Fruit fly (Drosophila melanogaster) whole organism, prepupa: ENCODE results near the gene CG34367.
A peak's percentile ranks its signal among the peaks of the same experiment; 100 is the strongest.

Source experiments
- Blimp-1 ChIP-seq: fragments of 200-800 bp; sonication (Bioruptor generic); optimal IDR thresholded peaks from 3 replicates; lab custom pipeline; 2017; ENCODE audit warnings: missing biosample characterization, missing genetic modification characterization, mild to moderate bottlenecking, moderate library complexity, missing genetic modification reagents
- CG11902 ChIP-seq: fragments of 200-800 bp; sonication (Bioruptor generic); optimal IDR thresholded peaks from 3 replicates; lab custom pipeline; 2016; ENCODE audit warnings: missing biosample characterization, missing genetic modification characterization
- CG15336 ChIP-seq: fragments of 200-800 bp; sonication (Bioruptor generic); IDR thresholded peaks from 2 replicates; pipeline ENCODE4 v1.3.6; 2022; ENCODE audit warnings: missing biosample characterization, missing genetic modification characterization
- CG16779 ChIP-seq: fragments of 200-800 bp; sonication (Bioruptor generic); optimal IDR thresholded peaks from 3 replicates; lab custom pipeline; 2017; ENCODE audit warnings: missing biosample characterization, mild to moderate bottlenecking, missing genetic modification characterization
- CG3032 ChIP-seq: fragments of 200-800 bp; optimal IDR thresholded peaks from 2 replicates; lab custom pipeline; 2019; ENCODE audit warnings: missing biosample characterization, mild to moderate bottlenecking, missing genetic modification characterization, moderate library complexity
- CG4318 ChIP-seq: fragments of 200-800 bp; sonication (Bioruptor generic); optimal IDR thresholded peaks from 3 replicates; lab custom pipeline; 2017; ENCODE audit warnings: missing biosample characterization, mild to moderate bottlenecking, missing genetic modification characterization
- CG6276 ChIP-seq: fragments of 200-800 bp; sonication (Bioruptor generic); optimal IDR thresholded peaks from 2 replicates; lab custom pipeline; 2017; ENCODE audit warnings: missing biosample characterization, mild to moderate bottlenecking, missing genetic modification characterization
- CG6854 ChIP-seq: fragments of 200-800 bp; sonication (Bioruptor generic); optimal IDR thresholded peaks from 2 replicates; lab custom pipeline; 2017; ENCODE audit warnings: missing biosample characterization, mild to moderate bottlenecking, missing genetic modification characterization
- CG8319 ChIP-seq: fragments of 200-800 bp; sonication (Bioruptor generic); optimal IDR thresholded peaks from 3 replicates; lab custom pipeline; 2016; ENCODE audit warnings: missing biosample characterization, missing genetic modification characterization
- CG8632 ChIP-seq: fragments of 200-800 bp; sonication (Bioruptor generic); optimal IDR thresholded peaks from 3 replicates; lab custom pipeline; 2016; ENCODE audit warnings: missing biosample characterization, missing genetic modification characterization
- CG9139 ChIP-seq: fragments of 200-800 bp; sonication (Bioruptor generic); optimal IDR thresholded peaks from 3 replicates; lab custom pipeline; 2017; ENCODE audit warnings: missing biosample characterization, mild to moderate bottlenecking, missing genetic modification characterization
- Eip75B ChIP-seq: fragments of 200-800 bp; sonication (Bioruptor generic); optimal IDR thresholded peaks from 3 replicates; lab custom pipeline; 2016; ENCODE audit warnings: missing biosample characterization, missing genetic modification characterization
- Eip78C ChIP-seq: fragments of 200-800 bp; sonication (Bioruptor generic); peaks from one replicate; lab custom pipeline; 2016; ENCODE audit warnings: missing biosample characterization, missing genetic modification characterization
- Eip93F ChIP-seq: fragments of 200-800 bp; sonication (Bioruptor generic); optimal IDR thresholded peaks from 2 replicates; lab custom pipeline; 2016; ENCODE audit warnings: missing biosample characterization, mild to moderate bottlenecking, missing genetic modification characterization
- Ets21C ChIP-seq: fragments of 200-800 bp; sonication (Bioruptor generic); optimal IDR thresholded peaks from 3 replicates; lab custom pipeline; 2016; ENCODE audit warnings: missing biosample characterization, missing genetic modification characterization
- Ets96B ChIP-seq: fragments of 200-800 bp; optimal IDR thresholded peaks from 2 replicates; lab custom pipeline; 2019; ENCODE audit warnings: missing biosample characterization, mild to moderate bottlenecking, missing genetic modification characterization, moderate library complexity
- Gug ChIP-seq: fragments of 200-800 bp; sonication (Bioruptor generic); IDR thresholded peaks from 2 replicates; pipeline ENCODE4 v1.3.6; 2022; ENCODE audit warnings: missing biosample characterization, missing genetic modification characterization
- Hr39 ChIP-seq: fragments of 200-800 bp; sonication (Bioruptor generic); optimal IDR thresholded peaks from 2 replicates; lab custom pipeline; 2016; ENCODE audit warnings: missing biosample characterization, missing genetic modification characterization
- Lpt ChIP-seq: fragments of 200-800 bp; sonication (Bioruptor generic); optimal IDR thresholded peaks from 3 replicates; lab custom pipeline; 2016; ENCODE audit warnings: missing biosample characterization, missing genetic modification characterization
- Met ChIP-seq: fragments of 200-800 bp; sonication (Bioruptor generic); optimal IDR thresholded peaks from 3 replicates; lab custom pipeline; 2016; ENCODE audit warnings: missing biosample characterization, missing genetic modification characterization
- OdsH ChIP-seq: fragments of 200-800 bp; sonication (Bioruptor generic); optimal IDR thresholded peaks from 3 replicates; lab custom pipeline; 2016; ENCODE audit warnings: missing biosample characterization, missing genetic modification characterization
- Smox ChIP-seq: fragments of 200-800 bp; sonication (Bioruptor generic); optimal IDR thresholded peaks from 3 replicates; lab custom pipeline; 2016; ENCODE audit warnings: missing biosample characterization, missing genetic modification characterization
- Sox102F ChIP-seq: fragments of 200-800 bp; sonication (Bioruptor generic); optimal IDR thresholded peaks from 2 replicates; lab custom pipeline; 2016; ENCODE audit warnings: missing biosample characterization, mild to moderate bottlenecking, missing genetic modification characterization
- Sox14 ChIP-seq: fragments of 200-800 bp; sonication (Bioruptor generic); optimal IDR thresholded peaks from 3 replicates; lab custom pipeline; 2016; ENCODE audit warnings: missing biosample characterization, missing genetic modification characterization
- cyc ChIP-seq: fragments of 200-800 bp; sonication (Bioruptor generic); optimal IDR thresholded peaks from 3 replicates; lab custom pipeline; 2016; ENCODE audit warnings: missing biosample characterization, missing genetic modification characterization
- dac ChIP-seq: fragments of 200-800 bp; sonication (Bioruptor generic); optimal IDR thresholded peaks from 2 replicates; lab custom pipeline; 2017; ENCODE audit warnings: missing biosample characterization, mild to moderate bottlenecking, missing genetic modification characterization
- dsx ChIP-seq: fragments of 200-800 bp; optimal IDR thresholded peaks from 3 replicates; lab custom pipeline; 2019; ENCODE audit warnings: missing biosample characterization, mild to moderate bottlenecking, missing genetic modification characterization, moderate library complexity; ENCODE audit not compliant: poor library complexity, severe bottlenecking
- fkh ChIP-seq: fragments of 200-800 bp; sonication (Bioruptor generic); optimal IDR thresholded peaks from 3 replicates; lab custom pipeline; 2017; ENCODE audit warnings: missing biosample characterization, mild to moderate bottlenecking, missing genetic modification characterization, moderate library complexity
- lz ChIP-seq: fragments of 200-800 bp; sonication (Bioruptor generic); optimal IDR thresholded peaks from 3 replicates; lab custom pipeline; 2016; ENCODE audit warnings: missing biosample characterization, missing genetic modification characterization
- net ChIP-seq: fragments of 200-800 bp; sonication (Bioruptor generic); optimal IDR thresholded peaks from 3 replicates; lab custom pipeline; 2016; ENCODE audit warnings: missing biosample characterization, missing genetic modification characterization
- pdm3 ChIP-seq: fragments of 200-800 bp; sonication (Bioruptor generic); optimal IDR thresholded peaks from 3 replicates; lab custom pipeline; 2016; ENCODE audit warnings: missing biosample characterization, missing genetic modification characterization
- spab ChIP-seq: fragments of 200-800 bp; sonication (Bioruptor generic); optimal IDR thresholded peaks from 2 replicates; lab custom pipeline; 2017; ENCODE audit warnings: missing biosample characterization, mild to moderate bottlenecking, missing genetic modification characterization, missing genetic modification reagents
- ss ChIP-seq, 2 experiments: fragments of 200-800 bp; sonication (Bioruptor generic); optimal IDR thresholded peaks; 2 replicates in 1 of 2; 3 replicates in 1 of 2; lab custom pipeline; 2017 to 2018; ENCODE audit warnings: mild to moderate bottlenecking in 2 of 2, missing biosample characterization in 2 of 2, missing genetic modification characterization in 2 of 2, moderate library complexity in 1 of 2
- svp ChIP-seq: fragments of 200-800 bp; sonication (Bioruptor generic); peaks from one replicate; lab custom pipeline; 2016; ENCODE audit warnings: missing biosample characterization, missing genetic modification characterization
- topi ChIP-seq: fragments of 200-800 bp; sonication (Bioruptor generic); optimal IDR thresholded peaks from 3 replicates; lab custom pipeline; 2016; ENCODE audit warnings: missing biosample characterization, missing genetic modification characterization
- vri ChIP-seq: fragments of 200-800 bp; sonication (Bioruptor generic); optimal IDR thresholded peaks from 3 replicates; lab custom pipeline; 2016; ENCODE audit warnings: missing biosample characterization, mild to moderate bottlenecking, missing genetic modification characterization

The CG34367 gene

DNA sequence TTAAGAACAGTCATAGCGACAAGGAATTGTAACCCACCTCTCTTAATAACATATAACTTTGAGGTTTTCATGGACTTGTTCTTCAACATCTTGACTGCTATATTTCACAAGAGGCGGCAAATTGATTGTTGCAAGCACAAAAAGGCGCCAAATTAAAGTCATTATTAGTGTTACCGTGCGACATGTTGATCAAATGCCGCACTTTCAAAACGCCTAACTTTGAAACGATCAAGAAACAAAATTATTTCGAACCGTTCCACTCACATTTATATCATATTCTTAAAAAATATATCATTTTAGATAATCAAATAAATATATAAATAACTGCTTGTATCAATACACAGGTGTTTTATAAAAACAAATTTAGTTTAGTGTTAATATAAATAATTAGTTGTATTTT is 25.9 kb downstream of the CG34367 start, which contains the start of gene RnrL:
Gene RnrL (minus strand): TSS at position 154 of the 400 bp plus-strand sequence.
- TF ChIP-seq dsx (peak; percentile 7), dac (GFP tag; lab: Kevin White, UChicago) (no peak)

DNA sequence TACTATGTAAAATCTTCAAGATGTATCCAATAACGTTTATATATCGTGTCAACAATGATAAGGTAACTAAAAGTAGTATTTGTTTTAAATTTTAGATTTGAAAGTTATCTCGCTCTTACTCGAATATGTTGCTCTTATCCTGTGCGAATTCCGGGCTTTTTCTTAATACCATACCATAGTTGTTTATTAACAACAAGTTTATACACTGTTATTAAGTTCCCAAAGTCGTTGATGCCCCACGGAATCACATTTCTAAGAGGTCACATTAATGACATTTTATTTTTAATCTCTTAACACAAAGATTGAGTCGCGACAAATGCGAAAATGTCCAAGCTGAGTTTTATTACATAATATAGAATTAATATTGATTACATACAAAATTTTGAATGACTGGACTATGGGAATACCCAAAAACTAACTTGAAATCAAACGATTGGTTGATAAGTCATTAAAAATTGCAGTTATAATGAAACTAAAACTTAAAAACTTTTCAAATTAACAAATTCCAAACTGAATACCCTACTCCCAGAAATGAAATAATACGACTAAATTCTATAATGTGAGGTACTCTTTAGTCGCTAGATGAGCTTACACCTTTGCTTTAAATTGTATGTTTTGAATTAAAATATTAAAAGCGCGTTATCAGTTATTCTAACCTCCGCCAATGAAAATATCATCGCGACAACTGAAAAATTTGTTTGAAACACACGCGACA is 30.8 kb downstream of the CG34367 start, which contains the start of gene CG5381:
Gene CG5381 (minus strand): TSS at position 330 of the 715 bp plus-strand sequence.
- TF ChIP-seq Sox102F (no peak), Smox (GFP tag; lab: Kevin White, UChicago) (no peak), Ets21C (GFP tag; lab: Kevin White, UChicago) (no peak), vri (GFP tag; lab: Kevin White, UChicago) (peak; percentile 47), Met (GFP tag; lab: Kevin White, UChicago) (no peak), CG3032 (tag; lab: Kevin White, UChicago) (no peak), svp (GFP tag; lab: Kevin White, UChicago) (peak; percentile 93)

DNA sequence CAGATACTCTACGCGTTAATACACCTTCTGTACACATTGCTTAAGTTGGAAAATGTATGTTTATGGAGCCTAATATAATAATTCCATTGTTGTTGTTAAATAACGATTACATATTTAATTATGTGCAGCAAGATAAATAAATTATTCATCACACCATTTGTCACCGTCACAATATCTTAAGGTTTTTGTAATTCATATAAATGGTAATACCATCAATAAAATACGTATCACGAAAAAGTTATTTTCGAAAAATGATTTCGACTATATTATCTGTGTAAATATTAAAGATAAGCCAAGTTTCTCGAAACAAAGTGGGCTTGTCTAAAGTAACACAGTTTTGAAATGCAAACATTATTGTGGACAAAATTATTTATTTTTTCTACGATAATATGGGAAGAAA is 31.5 kb downstream of the CG34367 start, which contains the start of gene CG4995:
Gene CG4995 (plus strand): TSS at position 301 of the 400 bp plus-strand sequence.
- TF ChIP-seq Eip78C (peak; percentile 61), Gug (GFP tag; lab: Robert Waterston, UW) (no peak)

DNA sequence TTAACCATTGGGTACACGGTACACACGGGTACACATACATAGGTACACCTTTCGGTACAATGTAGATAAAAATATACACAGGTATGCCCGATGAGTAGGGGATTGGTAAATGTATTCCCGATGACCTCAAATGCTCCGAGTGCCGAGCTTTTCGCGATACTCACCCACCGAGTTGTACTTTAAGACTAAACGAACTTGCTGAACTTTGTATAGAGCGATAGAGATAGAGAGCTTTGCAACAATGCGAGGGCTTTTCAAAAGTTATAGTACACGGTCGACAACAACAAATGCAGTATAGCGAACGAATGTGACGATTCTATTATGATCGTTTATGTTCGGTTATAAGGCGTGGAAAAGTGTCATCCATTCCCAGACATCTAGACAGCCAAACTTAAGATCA is 32.1 kb downstream of the CG34367 start:
- peak; percentile 33; the same call in 1 of the 2 replicates for TF ChIP-seq CG15336 (GFP tag; lab: Robert Waterston, UW)
- no peak for TF ChIP-seq spab (GFP tag; lab: Kevin White, UChicago)
- peak; percentile 66 for TF ChIP-seq dsx
- peak; percentile 2 for TF ChIP-seq Eip93F (GFP tag; lab: Kevin White, UChicago)
- TF ChIP-seq Eip78C, result peak; percentile 69
- no peak for TF ChIP-seq lz
- TF ChIP-seq Hr39, result no peak
- no peak for TF ChIP-seq Lpt (GFP tag; lab: Kevin White, UChicago)
- TF ChIP-seq CG6854, result no peak
- TF ChIP-seq vri (GFP tag; lab: Kevin White, UChicago), result peak; percentile 15
- no peak for TF ChIP-seq CG16779
- no peak for TF ChIP-seq Ets21C (GFP tag; lab: Kevin White, UChicago)

DNA sequence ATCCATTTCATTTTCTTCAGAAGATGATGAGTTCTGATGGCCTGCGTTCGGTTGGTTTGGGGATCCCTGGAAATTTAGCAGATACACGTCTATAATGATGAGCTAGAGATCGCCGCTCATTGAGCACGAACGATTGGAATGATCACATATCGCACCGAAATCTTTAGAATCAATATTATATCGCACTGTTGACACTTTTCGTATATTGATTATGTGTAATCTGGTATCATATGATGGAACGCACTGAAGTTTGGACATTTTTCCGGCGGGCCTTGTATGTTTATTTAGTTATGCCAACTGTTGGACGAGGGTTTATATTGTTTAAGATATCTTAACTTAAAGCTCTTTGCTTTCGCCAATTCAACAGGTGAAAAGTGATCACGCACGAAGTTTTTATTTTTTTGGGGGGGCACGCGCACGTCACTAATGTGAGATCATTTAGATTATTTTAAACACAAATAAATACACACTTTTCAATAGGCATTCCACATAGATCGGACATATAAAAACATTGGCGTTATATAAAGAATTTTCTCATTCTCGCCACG is 32.6 kb downstream of the CG34367 start:
- TF ChIP-seq cyc (GFP tag; lab: Kevin White, UChicago) (peak; percentile 9), Eip75B (GFP tag; lab: Kevin White, UChicago) (no peak), Eip78C (peak; percentile 71), fkh (GFP tag; lab: Kevin White, UChicago) (peak; percentile 85)

DNA sequence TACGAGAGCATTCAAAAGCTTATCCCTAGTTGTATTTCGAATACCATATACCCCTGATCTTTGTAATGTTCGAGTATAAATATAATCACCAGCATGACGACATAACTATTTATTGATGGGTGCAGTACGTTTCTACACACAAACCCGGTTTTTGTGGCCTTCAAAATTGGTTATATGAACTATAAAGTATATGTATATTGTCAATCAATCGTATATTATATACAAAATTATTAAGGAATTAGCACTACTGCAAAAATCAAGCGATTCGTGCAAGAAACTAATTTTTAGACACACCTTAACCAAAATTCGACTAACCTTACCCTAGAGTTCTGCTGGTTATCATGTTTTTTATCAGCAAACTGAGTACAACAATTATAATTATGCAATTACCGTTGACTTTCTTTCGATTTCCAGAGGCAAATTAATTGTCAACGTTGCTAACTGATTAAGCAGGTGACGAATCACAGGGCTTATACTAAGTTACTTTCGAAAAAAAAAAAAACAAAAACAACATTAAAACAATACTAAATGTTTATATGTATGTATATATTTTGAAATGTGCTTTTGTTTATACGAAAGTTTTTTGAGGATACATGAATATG is 33.4 kb downstream of the CG34367 start:
- TF ChIP-seq Eip75B (GFP tag; lab: Kevin White, UChicago), result no peak
- TF ChIP-seq Eip93F (GFP tag; lab: Kevin White, UChicago), result peak; percentile 27
- TF ChIP-seq vri (GFP tag; lab: Kevin White, UChicago), result peak; percentile 94

DNA sequence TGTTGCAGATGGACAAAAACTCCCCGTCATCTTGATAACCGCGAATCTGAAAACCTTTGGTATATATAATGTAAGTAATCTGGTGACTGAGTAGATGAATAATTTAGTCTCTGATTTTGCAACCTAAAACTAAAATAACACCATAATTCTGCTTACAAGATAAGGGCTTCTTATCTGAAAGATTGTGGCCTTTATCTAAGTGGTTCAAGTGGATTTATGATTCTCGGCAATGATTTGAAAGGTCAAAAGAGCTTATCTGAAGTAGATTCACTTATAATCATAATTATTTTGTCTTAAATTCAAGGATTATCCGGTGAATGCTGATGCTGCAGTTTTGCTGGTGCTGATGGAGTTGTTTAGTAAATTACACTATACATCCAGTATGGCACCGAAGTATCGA is 37.8 kb downstream of the CG34367 start:
- no peak for TF ChIP-seq Blimp-1 (GFP tag; lab: Kevin White, UChicago)
- TF ChIP-seq ss (GFP tag; optimal IDR thresholded peaks at IDR 0.05; lab: Kevin White, UChicago), result no peak
- no peak for TF ChIP-seq CG6276 (GFP tag; lab: Kevin White, UChicago)
- no peak for TF ChIP-seq CG8319 (GFP tag; lab: Kevin White, UChicago)
- no peak for TF ChIP-seq pdm3 (GFP tag; lab: Kevin White, UChicago)
- TF ChIP-seq topi (GFP tag; lab: Kevin White, UChicago), result no peak
- no peak for TF ChIP-seq OdsH (GFP tag; lab: Kevin White, UChicago)
- TF ChIP-seq Sox102F, result no peak
- TF ChIP-seq Met (GFP tag; lab: Kevin White, UChicago), result no peak
- no peak for TF ChIP-seq Lpt (GFP tag; lab: Kevin White, UChicago)
- no peak for TF ChIP-seq Ets96B (tag; lab: Kevin White, UChicago)
- no peak for TF ChIP-seq CG4318 (GFP tag; lab: Kevin White, UChicago)
- TF ChIP-seq net, result no peak
- no peak for TF ChIP-seq CG11902 (GFP tag; lab: Kevin White, UChicago)
- no peak for TF ChIP-seq CG9139 (GFP tag; lab: Kevin White, UChicago)
- TF ChIP-seq CG8632 (GFP tag; lab: Kevin White, UChicago), result no peak
- no peak for TF ChIP-seq spab (GFP tag; lab: Kevin White, UChicago)
- no peak for TF ChIP-seq cyc (GFP tag; lab: Kevin White, UChicago)
- TF ChIP-seq Sox14 (GFP tag; lab: Kevin White, UChicago), result no peak
